Worm (Caenorhabditis elegans) whole organism, L2 larva: ENCODE measurements around the gene alh-7.

Source experiments
- C34F6.9 ChIP-seq: fragments of 150-350 bp; optimal IDR thresholded peaks from 2 replicates; lab custom pipeline; 2014; ENCODE audit warnings: missing biosample characterization, missing genetic modification characterization
- F13H6.1 ChIP-seq: sonication (generic microtip); optimal IDR thresholded peaks from 2 replicates; lab custom pipeline; 2016; ENCODE audit warnings: missing genetic modification characterization, missing compliant biosample characterization
- R02D3.7 ChIP-seq: fragments of 150-350 bp; optimal IDR thresholded peaks from 2 replicates; lab custom pipeline; 2014; ENCODE audit warnings: missing biosample characterization, missing genetic modification characterization
- Y55F3AM.14 ChIP-seq: fragments of 200-800 bp; sonication (Bioruptor generic); optimal IDR thresholded peaks from 2 replicates; lab custom pipeline; 2018; ENCODE audit warnings: mild to moderate bottlenecking, missing genetic modification characterization, missing compliant biosample characterization
- ZK546.5 ChIP-seq: sonication (generic microtip); optimal IDR thresholded peaks from 2 replicates; lab custom pipeline; 2017; ENCODE audit warnings: missing biosample characterization, missing genetic modification characterization
- alr-1 ChIP-seq: fragments of 150-350 bp; optimal IDR thresholded peaks from 2 replicates; lab custom pipeline; 2014; ENCODE audit warnings: missing biosample characterization, missing genetic modification characterization
- aly-2 ChIP-seq: fragments of 150-350 bp; optimal IDR thresholded peaks from 2 replicates; lab custom pipeline; 2014; ENCODE audit warnings: missing biosample characterization, missing genetic modification characterization
- ama-1 ChIP-seq: fragments of 150-350 bp; optimal IDR thresholded peaks from 2 replicates; lab custom pipeline; 2018; ENCODE audit warnings: inconsistent platforms
- blmp-1 ChIP-seq: sonication (generic microtip); optimal IDR thresholded peaks from 2 replicates; lab custom pipeline; 2017; ENCODE audit warnings: missing genetic modification characterization, mild to moderate bottlenecking, missing compliant biosample characterization, antibody characterized with exemption, moderate library complexity; ENCODE audit not compliant: insufficient read depth
- ceh-16 ChIP-seq: fragments of 150-350 bp; optimal IDR thresholded peaks from 2 replicates; lab custom pipeline; 2014; ENCODE audit warnings: missing biosample characterization, missing genetic modification characterization
- ceh-82 ChIP-seq: fragments of 150-350 bp; optimal IDR thresholded peaks from 2 replicates; lab custom pipeline; 2014; ENCODE audit warnings: missing biosample characterization, missing genetic modification characterization
- crh-2 ChIP-seq: sonication (generic microtip); optimal IDR thresholded peaks from 2 replicates; lab custom pipeline; 2017; ENCODE audit warnings: missing biosample characterization, missing genetic modification characterization
- dmd-4 ChIP-seq: sonication (generic microtip); optimal IDR thresholded peaks from 2 replicates; lab custom pipeline; 2017; ENCODE audit warnings: missing biosample characterization, missing genetic modification characterization
- egl-27 ChIP-seq: sonication (generic microtip); optimal IDR thresholded peaks from 3 replicates; lab custom pipeline; 2017; ENCODE audit warnings: missing biosample characterization, missing genetic modification reagents, missing genetic modification characterization
- elt-1 ChIP-seq: fragments of 150-350 bp; optimal IDR thresholded peaks from 2 replicates; lab custom pipeline; 2014; ENCODE audit warnings: missing biosample characterization, missing genetic modification characterization
- elt-3 ChIP-seq: sonication (generic microtip); optimal IDR thresholded peaks from 2 replicates; lab custom pipeline; 2017; ENCODE audit warnings: missing biosample characterization, missing genetic modification characterization
- fos-1 ChIP-seq: fragments of 150-350 bp; optimal IDR thresholded peaks from 2 replicates; lab custom pipeline; 2014; ENCODE audit warnings: missing biosample characterization, missing genetic modification characterization
- gmeb-1 ChIP-seq: fragments of 150-350 bp; optimal IDR thresholded peaks from 2 replicates; lab custom pipeline; 2014; ENCODE audit warnings: missing biosample characterization, missing genetic modification characterization
- lin-11 ChIP-seq: fragments of 150-350 bp; sonication (generic microtip); optimal IDR thresholded peaks from 2 replicates; lab custom pipeline; 2014; ENCODE audit warnings: missing biosample characterization, missing genetic modification characterization, inconsistent platforms, mixed read lengths
- lin-13 ChIP-seq: fragments of 150-350 bp; optimal IDR thresholded peaks from 2 replicates; lab custom pipeline; 2014; ENCODE audit warnings: missing biosample characterization, missing genetic modification reagents, missing genetic modification characterization
- lin-39 ChIP-seq: fragments of 150-350 bp; optimal IDR thresholded peaks from 2 replicates; lab custom pipeline; 2014; ENCODE audit warnings: missing biosample characterization, missing genetic modification reagents, missing genetic modification characterization
- lsy-2 ChIP-seq, 2 experiments: fragments of 150-350 bp in 1 of 2; sonication (generic microtip) in 1 of 2; optimal IDR thresholded peaks; 2 replicates each; lab custom pipeline; 2014 to 2017; ENCODE audit warnings: missing biosample characterization in 2 of 2, missing genetic modification characterization in 2 of 2
- mab-5 ChIP-seq: fragments of 150-350 bp; optimal IDR thresholded peaks from 2 replicates; lab custom pipeline; 2014; ENCODE audit warnings: missing biosample characterization, missing genetic modification characterization
- mbf-1 ChIP-seq: sonication (generic microtip); optimal IDR thresholded peaks from 2 replicates; lab custom pipeline; 2017; ENCODE audit warnings: missing biosample characterization, missing genetic modification characterization
- mdl-1 ChIP-seq, 2 experiments: fragments of 150-350 bp in 1 of 2; sonication (generic microtip) in 1 of 2; optimal IDR thresholded peaks; 2 replicates each; lab custom pipeline; 2017; ENCODE audit warnings: missing biosample characterization in 2 of 2, missing genetic modification characterization in 2 of 2
- nhr-10 ChIP-seq: sonication (generic microtip); optimal IDR thresholded peaks from 2 replicates; lab custom pipeline; 2017; ENCODE audit warnings: missing biosample characterization, missing genetic modification characterization
- nhr-11 ChIP-seq: fragments of 150-350 bp; optimal IDR thresholded peaks from 2 replicates; lab custom pipeline; 2014; ENCODE audit warnings: missing biosample characterization, missing genetic modification characterization
- nhr-12 ChIP-seq: fragments of 150-350 bp; optimal IDR thresholded peaks from 2 replicates; lab custom pipeline; 2014; ENCODE audit warnings: missing biosample characterization, missing genetic modification characterization
- nhr-129 ChIP-seq: fragments of 150-350 bp; optimal IDR thresholded peaks from 2 replicates; lab custom pipeline; 2014; ENCODE audit warnings: missing biosample characterization, missing genetic modification characterization
- nhr-21 ChIP-seq: fragments of 150-350 bp; optimal IDR thresholded peaks from 2 replicates; lab custom pipeline; 2014; ENCODE audit warnings: missing biosample characterization, missing genetic modification characterization
- nhr-23 ChIP-seq: fragments of 150-350 bp; optimal IDR thresholded peaks from 2 replicates; lab custom pipeline; 2014; ENCODE audit warnings: missing biosample characterization, missing genetic modification reagents, missing genetic modification characterization
- nhr-237 ChIP-seq: fragments of 150-350 bp; optimal IDR thresholded peaks from 2 replicates; lab custom pipeline; 2014; ENCODE audit warnings: missing biosample characterization, missing genetic modification characterization
- nhr-25 ChIP-seq: fragments of 150-350 bp; sonication (generic microtip); optimal IDR thresholded peaks from 3 replicates; lab custom pipeline; 2014; ENCODE audit warnings: missing biosample characterization, missing genetic modification characterization
- nhr-6 ChIP-seq: fragments of 150-350 bp; optimal IDR thresholded peaks from 2 replicates; lab custom pipeline; 2014; ENCODE audit warnings: missing biosample characterization, missing genetic modification characterization
- nhr-77 ChIP-seq: fragments of 150-350 bp; optimal IDR thresholded peaks from 2 replicates; lab custom pipeline; 2014; ENCODE audit warnings: missing biosample characterization, missing genetic modification characterization
- peb-1 ChIP-seq: fragments of 150-350 bp; optimal IDR thresholded peaks from 2 replicates; lab custom pipeline; 2014; ENCODE audit warnings: missing biosample characterization, missing genetic modification characterization
- sem-4 ChIP-seq: fragments of 150-350 bp; optimal IDR thresholded peaks from 2 replicates; lab custom pipeline; 2014; ENCODE audit warnings: missing biosample characterization, missing genetic modification reagents, missing genetic modification characterization
- skn-1 ChIP-seq: sonication (generic microtip); optimal IDR thresholded peaks from 2 replicates; lab custom pipeline; 2017; ENCODE audit warnings: missing biosample characterization, missing genetic modification characterization
- sma-3 ChIP-seq: sonication (generic microtip); optimal IDR thresholded peaks from 2 replicates; lab custom pipeline; 2016; ENCODE audit warnings: missing genetic modification reagents, missing genetic modification characterization, missing compliant biosample characterization
- sma-9 ChIP-seq, 2 experiments: fragments of 150-350 bp in 1 of 2; sonication (generic microtip) in 1 of 2; optimal IDR thresholded peaks; 2 replicates each; lab custom pipeline; 2014 to 2016; ENCODE audit warnings: missing genetic modification characterization in 2 of 2, mild to moderate bottlenecking in 1 of 2, missing biosample characterization in 1 of 2, missing compliant biosample characterization in 1 of 2, missing genetic modification reagents in 1 of 2, moderate library complexity in 1 of 2
- snpc-4 ChIP-seq: fragments of 150-350 bp; optimal IDR thresholded peaks from 2 replicates; lab custom pipeline; 2014; ENCODE audit warnings: missing biosample characterization, missing genetic modification characterization
- unc-39 ChIP-seq: fragments of 150-350 bp; optimal IDR thresholded peaks from 2 replicates; lab custom pipeline; 2014; ENCODE audit warnings: missing biosample characterization, missing genetic modification characterization
- unc-55 ChIP-seq: fragments of 150-350 bp; sonication (generic microtip); optimal IDR thresholded peaks from 3 replicates; lab custom pipeline; 2014; ENCODE audit warnings: missing biosample characterization, missing genetic modification reagents, missing genetic modification characterization
- unc-62 ChIP-seq: fragments of 150-350 bp; optimal IDR thresholded peaks from 2 replicates; lab custom pipeline; 2014; ENCODE audit warnings: missing biosample characterization, missing genetic modification reagents, missing genetic modification characterization
- zag-1 ChIP-seq: fragments of 150-350 bp; optimal IDR thresholded peaks from 2 replicates; lab custom pipeline; 2014; ENCODE audit warnings: missing biosample characterization, missing genetic modification characterization
- ztf-1 ChIP-seq: fragments of 200-800 bp; sonication (Bioruptor generic); conservative IDR thresholded peaks from 2 replicates; pipeline ENCODE4 v1.3.6; 2022; ENCODE audit warnings: missing genetic modification characterization, missing compliant biosample characterization
- ztf-11 ChIP-seq: sonication (generic microtip); optimal IDR thresholded peaks from 2 replicates; lab custom pipeline; 2017; ENCODE audit warnings: missing biosample characterization, missing genetic modification characterization
- ztf-4 ChIP-seq: fragments of 150-350 bp; optimal IDR thresholded peaks from 2 replicates; lab custom pipeline; 2014; ENCODE audit warnings: missing biosample characterization, missing genetic modification characterization

alh-7 gene

DNA sequence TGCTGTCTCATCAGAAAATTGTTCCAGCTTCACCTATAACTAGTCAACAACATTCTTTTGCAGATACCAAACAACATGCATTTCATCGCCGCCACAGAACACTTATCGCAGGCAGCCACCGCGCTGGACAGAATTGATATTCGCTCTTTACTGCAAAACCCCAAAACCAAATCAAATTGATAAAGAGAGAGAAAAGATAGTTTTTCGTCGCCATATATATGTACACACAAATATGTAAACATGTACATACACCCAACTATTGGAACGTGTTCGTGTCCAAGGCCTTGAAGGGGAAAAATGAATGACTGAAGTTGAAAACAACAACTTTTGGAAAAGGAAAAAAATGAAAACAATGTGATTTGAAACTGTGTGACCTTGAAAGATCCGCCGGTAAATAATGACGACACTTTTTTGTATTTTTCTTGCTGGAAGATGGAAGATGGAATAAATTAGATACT lies 26.2 kb downstream of the alh-7 start:
- TF ChIP-seq fos-1 (tag; lab: Kevin White, UChicago) (peak; percentile 35), crh-2 (peak; percentile 35), blmp-1 (tag; lab: Kevin White, UChicago) (peak; percentile 1), lin-39 (no peak), nhr-25 (peak; percentile 83), nhr-21 (tag; lab: Kevin White, UChicago) (no peak), mab-5 (tag; lab: Kevin White, UChicago) (no peak), sma-3 (GFP tag; lab: Kevin White, UChicago) (peak; percentile 47), sma-9 (GFP tag; optimal IDR thresholded peaks at IDR 0.05; lab: Kevin White, UChicago) (no peak), sma-9 (tag; optimal IDR thresholded peaks at IDR 0.05; lab: Kevin White, UChicago) (no peak), peb-1 (tag; lab: Kevin White, UChicago) (no peak), nhr-129 (tag; lab: Kevin White, UChicago) (peak; percentile 30)

- peak; percentile 98 for TF ChIP-seq sma-9 (GFP tag; optimal IDR thresholded peaks at IDR 0.05; lab: Kevin White, UChicago)
- TF ChIP-seq sma-9 (tag; optimal IDR thresholded peaks at IDR 0.05; lab: Kevin White, UChicago): no peak
- TF ChIP-seq zag-1: no peak
- TF ChIP-seq lsy-2 (tag; optimal IDR thresholded peaks at IDR 0.05; lab: Kevin White, UChicago): peak in 1 of 2 experiments; percentile 42
- no peak for TF ChIP-seq ztf-11 (tag; lab: Kevin White, UChicago)
- TF ChIP-seq nhr-6 (tag; lab: Kevin White, UChicago): peak; percentile 71
- TF ChIP-seq elt-3 (tag; lab: Kevin White, UChicago): no peak
- peak; percentile 40 for TF ChIP-seq lin-11 (tag; lab: Kevin White, UChicago)
- TF ChIP-seq nhr-12 (tag; lab: Kevin White, UChicago): no peak
- peak; percentile 87 for TF ChIP-seq egl-27 (tag; lab: Kevin White, UChicago)
- peak; percentile 92 for TF ChIP-seq F13H6.1 (tag; lab: Kevin White, UChicago)
- TF ChIP-seq nhr-23 (tag; lab: Kevin White, UChicago): no peak
- peak; percentile 53 for TF ChIP-seq C34F6.9 (tag; lab: Kevin White, UChicago)
- peak; percentile 68 for TF ChIP-seq sem-4 (tag; lab: Kevin White, UChicago)
- TF ChIP-seq unc-62: no peak
- TF ChIP-seq ZK546.5: no peak
- TF ChIP-seq gmeb-1 (tag; lab: Kevin White, UChicago): peak; percentile 62
- TF ChIP-seq lin-13 (GFP tag; lab: Kevin White, UChicago): peak; percentile 31
- no peak for TF ChIP-seq unc-39 (tag; lab: Kevin White, UChicago)
- TF ChIP-seq ama-1 (lab: Kevin White, UChicago): peak; percentile 95
- no peak for TF ChIP-seq ceh-16
- no peak for TF ChIP-seq aly-2 (tag; lab: Kevin White, UChicago)
- no peak for TF ChIP-seq nhr-77 (tag; lab: Kevin White, UChicago)
- no peak for TF ChIP-seq ceh-82 (tag; lab: Kevin White, UChicago)
- peak; percentile 9 to 40 for TF ChIP-seq mdl-1 (tag; optimal IDR thresholded peaks at IDR 0.05; lab: Kevin White, UChicago)
- no peak for TF ChIP-seq nhr-11 (tag; lab: Kevin White, UChicago)
- TF ChIP-seq nhr-21 (tag; lab: Kevin White, UChicago): peak; percentile 97
- TF ChIP-seq elt-1 (tag; lab: Kevin White, UChicago): no peak
- peak; percentile 79 for TF ChIP-seq nhr-129 (tag; lab: Kevin White, UChicago)
- TF ChIP-seq mbf-1 (tag; lab: Kevin White, UChicago): no peak
- TF ChIP-seq fos-1 (tag; lab: Kevin White, UChicago): peak; percentile 77
- peak; percentile 86 for TF ChIP-seq ztf-4
- no peak for TF ChIP-seq alr-1
- TF ChIP-seq nhr-237: no peak
- no peak for TF ChIP-seq unc-55 (GFP tag; lab: Kevin White, UChicago)
- TF ChIP-seq Y55F3AM.14 (GFP tag; lab: Kevin White, UChicago): peak; percentile 81
- TF ChIP-seq dmd-4 (tag; lab: Kevin White, UChicago): no peak
- no peak for TF ChIP-seq ztf-1 (GFP tag; lab: Robert Waterston, UW)
- no peak for TF ChIP-seq mab-5 (tag; lab: Kevin White, UChicago)
- TF ChIP-seq nhr-25: peak; percentile 85
- TF ChIP-seq peb-1 (tag; lab: Kevin White, UChicago): no peak
- no peak for TF ChIP-seq lin-39
- peak; percentile 35 for TF ChIP-seq nhr-10 (tag; lab: Kevin White, UChicago)
- peak; percentile 17 for TF ChIP-seq skn-1
- TF ChIP-seq blmp-1 (tag; lab: Kevin White, UChicago): peak; percentile 71
- TF ChIP-seq R02D3.7 (tag; lab: Kevin White, UChicago): no peak
- TF ChIP-seq sma-3 (GFP tag; lab: Kevin White, UChicago): peak; percentile 85
- peak; percentile 11 for TF ChIP-seq snpc-4
- TF ChIP-seq crh-2: peak; percentile 70
These were observed 29.8 kb downstream of the alh-7 start for ce11 chrII:13461604-13462375.
